Fruit fly (Drosophila melanogaster): ENCODE results near the gene CG6231.

DNA sequence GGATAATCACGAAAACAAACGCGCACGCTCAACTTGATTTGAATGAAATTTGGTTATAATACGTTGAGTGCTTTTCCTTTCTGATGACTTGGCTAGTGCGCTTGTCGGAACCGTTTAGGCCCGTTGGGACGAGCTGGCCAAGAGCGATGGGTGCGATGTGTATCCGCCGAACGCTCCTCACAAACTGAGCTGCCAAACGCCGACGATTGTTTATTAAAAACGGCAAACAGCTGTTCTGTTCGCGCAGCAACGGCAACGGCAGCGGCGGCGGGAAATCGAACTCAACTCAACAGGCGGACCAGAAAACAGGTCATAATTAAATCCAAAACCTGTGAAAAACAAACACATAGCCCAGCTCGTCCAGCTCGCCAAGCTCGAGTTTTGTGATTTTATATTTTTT, 11.6 kb downstream of the CG6231 start:
- TF ChIP-seq CTCF (optimal IDR thresholded peaks at IDR 0.05) (no peak), CG8478 (optimal IDR thresholded peaks at IDR 0.05) (no peak)
